Fruit fly (Drosophila melanogaster) whole organism: ENCODE results near the gene CG17207.

Source experiments
- Dll ChIP-seq: fragments of >200 bp; optimal IDR thresholded peaks from 2 replicates; lab custom pipeline; 2017
- pan ChIP-seq: fragments of >200 bp; optimal IDR thresholded peaks from 2 replicates; lab custom pipeline; 2017
- usp ChIP-seq: fragments of >200 bp; optimal IDR thresholded peaks from 2 replicates; lab custom pipeline; 2017; ENCODE audit warnings: missing biosample characterization, missing genetic modification characterization, mixed read lengths

DNA sequence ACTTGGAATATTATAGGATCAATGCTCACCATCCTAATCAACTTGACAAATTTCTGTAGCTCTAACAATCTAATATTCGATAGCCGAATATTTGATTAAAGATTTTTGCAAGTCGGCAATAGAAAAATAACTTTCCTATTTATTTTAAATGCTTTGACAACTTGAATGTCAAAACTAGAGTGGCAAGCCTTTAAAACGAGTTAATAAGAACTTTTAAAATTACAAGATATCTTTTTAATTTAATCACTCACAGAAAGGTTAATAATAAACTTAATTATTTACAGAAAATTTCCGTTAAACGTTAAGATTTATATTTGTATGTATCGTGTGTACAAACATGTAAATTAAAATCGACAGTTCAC lies at the start of gene CG17207, which contains the start of gene CG46427:
- TF ChIP-seq Dll (lab: Kevin White, UChicago), result no peak
- TF ChIP-seq pan (lab: Kevin White, UChicago), result no peak
- TF ChIP-seq usp (GFP tag; lab: Kevin White, UChicago), result no peak
